Fruit fly (Drosophila melanogaster): Measurements from ENCODE around the gene pigeon.

Gene pigeon

dm6 chr2L:19164933-19165813 lies 20.7 kb upstream of the pigeon start (continued):
- TF ChIP-seq chif (GFP tag; optimal IDR thresholded peaks at IDR 0.05) (peak; percentile 93 to 98), CG13424 (tag; optimal IDR thresholded peaks at IDR 0.05) (peak; percentile 97), CG31441 (GFP tag; IDR thresholded peaks at IDR 0.05) (peak; percentile 98), CG34422 (GFP tag; IDR thresholded peaks at IDR 0.05) (peak; percentile 99), CG15011 (GFP tag; optimal IDR thresholded peaks at IDR 0.05) (peak; percentile 95), Eip74EF (GFP tag; optimal IDR thresholded peaks at IDR 0.05) (peak in 1 of 2 experiments; percentile 97), Fer3 (tag; optimal IDR thresholded peaks at IDR 0.05) (peak; percentile 97), lab (GFP tag; optimal IDR thresholded peaks at IDR 0.05) (peak; percentile 99), CG15514 (GFP tag; optimal IDR thresholded peaks at IDR 0.05) (peak; percentile 93), wor (GFP tag; IDR thresholded peaks at IDR 0.05) (peak; percentile 96), lbe (GFP tag; optimal IDR thresholded peaks at IDR 0.05) (peak; percentile 81), CG2199 (GFP tag; IDR thresholded peaks at IDR 0.05) (peak; percentile 97), dan (GFP tag; IDR thresholded peaks at IDR 0.05) (no peak), H2.0 (GFP tag; IDR thresholded peaks at IDR 0.05) (peak; percentile 96), CG14441 (GFP tag; IDR thresholded peaks at IDR 0.05) (peak; percentile 98), ssp (GFP tag; IDR thresholded peaks at IDR 0.05) (peak; percentile 90), Nf-YC (tag; optimal IDR thresholded peaks at IDR 0.05) (peak; percentile 86), bab2 (GFP tag; optimal IDR thresholded peaks at IDR 0.05) (peak; percentile 95), bsh (GFP tag; optimal IDR thresholded peaks at IDR 0.05) (peak; percentile 71 to 98), MESR4 (GFP tag; optimal IDR thresholded peaks at IDR 0.05) (peak; percentile 41), Lhr (GFP tag; optimal IDR thresholded peaks at IDR 0.05) (peak; percentile 85), CG17568 (GFP tag; optimal IDR thresholded peaks at IDR 0.05) (peak; percentile 99), so (GFP tag; IDR thresholded peaks at IDR 0.05) (peak; percentile 97), chinmo (GFP tag; IDR thresholded peaks at IDR 0.05; ENCODE audit: partially characterized antibody) (0 out of 4 replicates have a peak, but pooled peaks have one; percentile 63), ranshi (GFP tag; IDR thresholded peaks at IDR 0.05) (peak; percentile 97), phol (tag; optimal IDR thresholded peaks at IDR 0.05) (peak; percentile 97), CG10462 (GFP tag; optimal IDR thresholded peaks at IDR 0.05) (peak; percentile 96), Mes4 (GFP tag; optimal IDR thresholded peaks at IDR 0.05) (peak; percentile 94), sim (GFP tag; IDR thresholded peaks at IDR 0.05) (peak; percentile 96), HHEX (GFP tag; optimal IDR thresholded peaks at IDR 0.05) (peak; percentile 97), CG10274 (GFP tag; optimal IDR thresholded peaks at IDR 0.05) (peak; percentile 83), CG11085 (GFP tag; IDR thresholded peaks at IDR 0.05) (peak; percentile 93), chm (GFP tag; IDR thresholded peaks at IDR 0.05) (peak; percentile 97), bcd (GFP tag; optimal IDR thresholded peaks at IDR 0.05) (peak; percentile 96), Usf (GFP tag; optimal IDR thresholded peaks at IDR 0.05) (peak; percentile 79), tgo (GFP tag; IDR thresholded peaks at IDR 0.05) (peak; percentile 97), CG31365 (tag; optimal IDR thresholded peaks at IDR 0.05) (peak; percentile 87), CG18764 (GFP tag; optimal IDR thresholded peaks at IDR 0.05) (peak; percentile 96), yki (optimal IDR thresholded peaks at IDR 0.05) (no peak), CG3407 (GFP tag; optimal IDR thresholded peaks at IDR 0.05) (peak; percentile 94), CG15479 (GFP tag; optimal IDR thresholded peaks at IDR 0.05) (peak; percentile 73), Hey (tag; optimal IDR thresholded peaks at IDR 0.05) (peak; percentile 75), CG14050 (GFP tag; IDR thresholded peaks at IDR 0.05) (peak; percentile 93), prd (optimal IDR thresholded peaks at IDR 0.05) (no peak), prd (GFP tag; IDR thresholded peaks at IDR 0.05) (peak; percentile 99), CG7839 (tag; optimal IDR thresholded peaks at IDR 0.05) (peak; percentile 97), Fer1 (GFP tag; optimal IDR thresholded peaks at IDR 0.05) (peak; percentile 98), tll (GFP tag; optimal IDR thresholded peaks at IDR 0.05) (peak in 1 of 2 experiments; percentile 24)
